Worm (Caenorhabditis elegans) whole organism, late embryonic: ENCODE data around the gene C35A5.4.

Experiments used
- C08G9.2 ChIP-seq: sonication (generic microtip); optimal IDR thresholded peaks from 2 replicates; lab custom pipeline; 2016; ENCODE audit warnings: mild to moderate bottlenecking, missing genetic modification characterization, moderate library complexity, missing compliant biosample characterization
- T23F11.4 ChIP-seq: fragments of 200-800 bp; sonication (Bioruptor generic); optimal IDR thresholded peaks from 2 replicates; lab custom pipeline; 2018; ENCODE audit warnings: mild to moderate bottlenecking, missing genetic modification characterization, missing compliant biosample characterization
- ama-1 ChIP-seq: fragments of 150-350 bp; optimal IDR thresholded peaks from 2 replicates; lab custom pipeline; 2014
- ceh-31 ChIP-seq: sonication (generic microtip); optimal IDR thresholded peaks from 2 replicates; lab custom pipeline; 2016; ENCODE audit warnings: missing genetic modification characterization, missing compliant biosample characterization
- ceh-34 ChIP-seq: sonication (generic microtip); optimal IDR thresholded peaks from 2 replicates; lab custom pipeline; 2016; ENCODE audit warnings: mild to moderate bottlenecking, missing genetic modification characterization, missing compliant biosample characterization
- elt-2 ChIP-seq: sonication (generic microtip); optimal IDR thresholded peaks from 2 replicates; lab custom pipeline; 2016; ENCODE audit warnings: missing genetic modification reagents, missing genetic modification characterization, missing compliant biosample characterization
- hlh-13 ChIP-seq: fragments of 200-800 bp; sonication (Bioruptor generic); optimal IDR thresholded peaks from 2 replicates; lab custom pipeline; 2018; ENCODE audit warnings: mild to moderate bottlenecking, missing genetic modification characterization, missing compliant biosample characterization
- nfya-1 ChIP-seq: sonication (generic microtip); optimal IDR thresholded peaks from 2 replicates; lab custom pipeline; 2017; ENCODE audit warnings: missing genetic modification characterization, mild to moderate bottlenecking, missing compliant biosample characterization, antibody characterized with exemption, moderate library complexity
- rnt-1 ChIP-seq: sonication (generic microtip); optimal IDR thresholded peaks from 2 replicates; lab custom pipeline; 2016; ENCODE audit warnings: missing genetic modification characterization, missing compliant biosample characterization
- sox-2 ChIP-seq: fragments of 200-800 bp; sonication (Bioruptor generic); IDR thresholded peaks from 2 replicates; pipeline ENCODE4 v1.3.6; 2022; ENCODE audit warnings: missing genetic modification reagents, missing genetic modification characterization, missing compliant biosample characterization
- tbx-2 ChIP-seq: sonication (generic microtip); optimal IDR thresholded peaks from 2 replicates; lab custom pipeline; 2016; ENCODE audit warnings: missing genetic modification characterization, missing compliant biosample characterization
- unc-55 ChIP-seq: sonication (generic microtip); optimal IDR thresholded peaks from 2 replicates; lab custom pipeline; 2017; ENCODE audit warnings: missing biosample characterization, missing genetic modification reagents, missing genetic modification characterization
- unc-86 ChIP-seq: sonication (generic microtip); optimal IDR thresholded peaks from 2 replicates; lab custom pipeline; 2016; ENCODE audit warnings: missing genetic modification characterization, missing compliant biosample characterization

DNA sequence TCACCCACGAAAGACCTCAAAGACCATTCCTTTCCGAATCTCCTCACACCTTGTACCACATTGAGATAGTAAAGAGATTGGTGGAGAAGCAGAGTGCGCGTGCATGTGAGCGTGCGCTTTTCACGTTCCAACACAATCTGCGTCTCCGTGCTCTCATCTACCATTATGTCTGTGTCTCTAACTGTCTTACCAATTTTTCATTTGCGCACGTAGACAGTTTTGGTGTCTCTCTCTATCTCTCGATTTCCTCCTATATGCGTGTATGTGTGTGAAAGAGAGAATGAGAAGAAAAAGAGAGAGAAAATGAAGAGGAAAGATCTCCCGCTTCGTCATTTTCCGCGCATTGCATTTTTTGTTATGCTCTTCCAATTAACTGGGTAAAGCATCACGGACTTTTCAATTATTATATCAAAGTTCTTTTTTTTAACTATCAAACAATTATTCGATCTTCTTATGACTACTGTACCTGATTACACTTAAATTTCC, 30.2 kb upstream of the C35A5.4 start:
- TF ChIP-seq ama-1 (no peak), C08G9.2 (peak; percentile 35), unc-86 (no peak), elt-2 (tag; lab: Kevin White, UChicago) (peak; percentile 61), sox-2 (GFP tag; lab: Robert Waterston, UW) (peak; percentile 8; the same call in 1 of the 2 replicates), tbx-2 (tag; lab: Kevin White, UChicago) (peak; percentile 91), ceh-34 (tag; lab: Kevin White, UChicago) (peak; percentile 80), hlh-13 (no peak), T23F11.4 (GFP tag; lab: Kevin White, UChicago) (peak; percentile 2), unc-55 (GFP tag; lab: Kevin White, UChicago) (peak; percentile 83), nfya-1 (tag; lab: Kevin White, UChicago) (peak; percentile 96), ceh-31 (tag; lab: Kevin White, UChicago) (peak; percentile 95), rnt-1 (tag; lab: Kevin White, UChicago) (peak; percentile 80)
